Worm (Caenorhabditis elegans): ENCODE measurements around the gene T05C12.11.

DNA sequence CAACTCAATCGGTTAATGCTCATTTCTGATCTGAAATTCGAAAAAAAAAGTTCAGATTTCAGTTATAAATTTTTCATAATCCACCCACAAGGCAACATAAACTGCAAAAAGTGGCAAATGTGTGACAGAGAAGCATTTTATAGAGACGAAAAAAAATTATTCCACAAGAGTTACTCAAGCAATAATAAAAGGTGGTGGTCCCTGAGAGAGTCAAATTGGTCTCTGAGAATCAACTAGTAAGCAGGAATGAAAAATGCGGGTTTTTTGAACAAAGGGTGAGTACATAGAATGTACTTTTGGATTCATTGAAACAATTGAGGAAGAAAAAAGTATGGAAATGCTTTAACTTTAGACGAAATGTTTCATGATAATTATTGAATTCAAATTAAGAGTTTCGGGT is at the start of gene T05C12.11:
- TF ChIP-seq flt-1 (GFP tag; IDR thresholded peaks at IDR 0.05) (no peak), F13C5.2 (tag; optimal IDR thresholded peaks at IDR 0.05) (no peak), ets-7 (tag; optimal IDR thresholded peaks at IDR 0.05) (no peak), ama-1 (optimal IDR thresholded peaks at IDR 0.05) (no peak), hnd-1 (tag; optimal IDR thresholded peaks at IDR 0.05) (no peak), sea-1 (GFP tag; conservative IDR thresholded peaks at IDR 0.05) (no peak), tbx-37 (GFP tag; conservative IDR thresholded peaks at IDR 0.05) (no peak), hmg-4 (GFP tag; optimal IDR thresholded peaks at IDR 0.05) (no peak), pes-1 (GFP tag; IDR thresholded peaks at IDR 0.05) (no peak), tra-4 (tag; optimal IDR thresholded peaks at IDR 0.05) (no peak), tbx-11 (GFP tag; IDR thresholded peaks at IDR 0.05) (no peak), ceh-13 (GFP tag; optimal IDR thresholded peaks at IDR 0.05) (no peak), ceh-36 (tag; optimal IDR thresholded peaks at IDR 0.05) (no peak), aly-1 (tag; optimal IDR thresholded peaks at IDR 0.05) (no peak)
